Worm (Caenorhabditis elegans): ENCODE results near the gene C11G6.2.

Gene C11G6.2

DNA sequence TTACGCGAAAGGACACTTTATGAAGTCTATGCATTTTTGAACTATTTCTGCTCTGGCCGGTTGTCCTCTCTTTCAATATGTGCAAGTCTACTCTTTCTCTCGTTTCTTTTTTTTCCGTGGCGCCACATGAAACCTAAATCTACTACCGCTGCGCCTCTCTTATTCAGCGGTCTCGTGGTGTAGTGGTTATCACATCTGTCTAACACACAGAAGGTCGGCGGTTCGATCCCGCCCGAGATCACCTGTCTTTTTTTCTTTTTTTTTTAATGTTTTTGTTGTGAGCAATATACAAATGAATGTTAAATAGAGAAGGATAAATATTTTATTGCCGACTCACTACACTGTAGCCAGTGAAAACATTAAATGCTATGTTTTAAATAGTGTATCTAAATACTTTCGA is 30.3 kb upstream of the C11G6.2 start (continued):
- TF ChIP-seq chd-7 (tag; optimal IDR thresholded peaks at IDR 0.05) (no peak), him-1 (tag; optimal IDR thresholded peaks at IDR 0.05) (peak; percentile 63), akir-1 (GFP tag; optimal IDR thresholded peaks at IDR 0.05) (no peak), egrh-3 (GFP tag; IDR thresholded peaks at IDR 0.05) (peak; percentile 8; the same call in 1 of the 2 replicates), Y53F4B.3 (GFP tag; IDR thresholded peaks at IDR 0.05) (no peak), F37B4.10 (GFP tag; IDR thresholded peaks at IDR 0.05) (no peak), aptf-2 (GFP tag; conservative IDR thresholded peaks at IDR 0.05) (no peak), C17E4.6 (GFP tag; IDR thresholded peaks at IDR 0.05) (no peak), atf-7 (tag; optimal IDR thresholded peaks at IDR 0.05) (peak; percentile 25), cebp-1 (GFP tag; IDR thresholded peaks at IDR 0.05) (no peak), cebp-1 (tag; optimal IDR thresholded peaks at IDR 0.05) (peak; percentile 70), lin-54 (GFP tag; optimal IDR thresholded peaks at IDR 0.05) (peak; percentile 25), snpc-4 (GFP tag; optimal IDR thresholded peaks at IDR 0.05) (peak; percentile 46), snpc-4 (tag; optimal IDR thresholded peaks at IDR 0.05) (peak in 3 of 4 experiments; percentile 63 to 79 (median 73)), lsy-27 (tag; optimal IDR thresholded peaks at IDR 0.05; ENCODE audit: borderline replicate concordance, insufficient read depth) (no peak), ztf-26 (tag; optimal IDR thresholded peaks at IDR 0.05) (peak; percentile 15), let-526 (GFP tag; IDR thresholded peaks at IDR 0.05) (no peak), ama-1 (optimal IDR thresholded peaks at IDR 0.05) (no peak), ama-1 (GFP tag; optimal IDR thresholded peaks at IDR 0.05) (peak; percentile 45 to 78), dpl-1 (GFP tag; optimal IDR thresholded peaks at IDR 0.05) (no peak), K11D2.4 (GFP tag; IDR thresholded peaks at IDR 0.05) (peak; percentile 56; the same call in 1 of the 2 replicates), F22D6.2 (tag; optimal IDR thresholded peaks at IDR 0.05) (no peak), snpc-1.3 (tag; optimal IDR thresholded peaks at IDR 0.05; ENCODE audit: insufficient read depth) (peak; percentile 59), Y56A3A.18 (GFP tag; IDR thresholded peaks at IDR 0.05) (no peak; the same call in 1 of the 2 replicates), tlf-1 (GFP tag; optimal IDR thresholded peaks at IDR 0.05) (no peak), B0336.3 (GFP tag; IDR thresholded peaks at IDR 0.05) (no peak), tbp1 (GFP tag; optimal IDR thresholded peaks at IDR 0.05) (peak; percentile 94), hlh-12 (tag; optimal IDR thresholded peaks at IDR 0.05) (peak; percentile 4), ceh-40 (GFP tag; IDR thresholded peaks at IDR 0.05) (peak; percentile 87; the same call in 1 of the 2 replicates), hlh-26 (GFP tag; conservative IDR thresholded peaks at IDR 0.05) (no peak), ccch-3 (GFP tag; optimal IDR thresholded peaks at IDR 0.05) (no peak), ztf-25 (GFP tag; IDR thresholded peaks at IDR 0.05) (0 out of 2 replicates have a peak, but pooled peaks have one; percentile 59), B0261.1 (tag; optimal IDR thresholded peaks at IDR 0.05) (peak; percentile 88), mes-4 (tag; optimal IDR thresholded peaks at IDR 0.05) (peak; percentile 69), snpc-1.1 (tag; optimal IDR thresholded peaks at IDR 0.05; ENCODE audit: insufficient read depth) (peak; percentile 72), T07F8.4 (tag; optimal IDR thresholded peaks at IDR 0.05) (no peak), Y79H2A.3 (GFP tag; conservative IDR thresholded peaks at IDR 0.05) (peak; percentile 58; the same call in 1 of the 2 replicates), snpc-3.4 (tag; optimal IDR thresholded peaks at IDR 0.05) (peak; percentile 50), tbx-9 (tag; optimal IDR thresholded peaks at IDR 0.05; ENCODE audit: borderline replicate concordance) (no peak), mxl-1 (tag; optimal IDR thresholded peaks at IDR 0.05) (peak; percentile 62), nhr-179 (tag; optimal IDR thresholded peaks at IDR 0.05) (no peak), K12H6.12 (tag; optimal IDR thresholded peaks at IDR 0.05) (no peak), madf-3 (GFP tag; IDR thresholded peaks at IDR 0.05) (no peak), lin-35 (GFP tag; optimal IDR thresholded peaks at IDR 0.05) (peak in 1 of 3 experiments; percentile 32), nfyb-1 (GFP tag; IDR thresholded peaks at IDR 0.05) (peak; percentile 79), lir-1 (GFP tag; conservative IDR thresholded peaks at IDR 0.05) (no peak), hmg-20 (GFP tag; IDR thresholded peaks at IDR 0.05) (0 out of 2 replicates have a peak, but pooled peaks have one; percentile 37), hmg-1.2 (GFP tag; IDR thresholded peaks at IDR 0.05) (peak; percentile 80), madf-10 (tag; optimal IDR thresholded peaks at IDR 0.05) (peak; percentile 75)

Data from whole organism, young adult.